Worm (Caenorhabditis elegans) whole organism, L2 larva: ENCODE results near the gene srd-12.

Experiments used
- aly-2 ChIP-seq: fragments of 150-350 bp; optimal IDR thresholded peaks from 2 replicates; lab custom pipeline; 2014; ENCODE audit warnings: missing biosample characterization, missing genetic modification characterization
- elt-3 ChIP-seq: sonication (generic microtip); optimal IDR thresholded peaks from 2 replicates; lab custom pipeline; 2017; ENCODE audit warnings: missing biosample characterization, missing genetic modification characterization
- fos-1 ChIP-seq: fragments of 150-350 bp; optimal IDR thresholded peaks from 2 replicates; lab custom pipeline; 2014; ENCODE audit warnings: missing biosample characterization, missing genetic modification characterization
- lin-39 ChIP-seq: fragments of 150-350 bp; optimal IDR thresholded peaks from 2 replicates; lab custom pipeline; 2014; ENCODE audit warnings: missing biosample characterization, missing genetic modification reagents, missing genetic modification characterization
- sma-9 ChIP-seq, 2 experiments: fragments of 150-350 bp in 1 of 2; sonication (generic microtip) in 1 of 2; optimal IDR thresholded peaks; 2 replicates each; lab custom pipeline; 2014 to 2016; ENCODE audit warnings: missing genetic modification characterization in 2 of 2, mild to moderate bottlenecking in 1 of 2, missing biosample characterization in 1 of 2, missing compliant biosample characterization in 1 of 2, missing genetic modification reagents in 1 of 2, moderate library complexity in 1 of 2

DNA sequence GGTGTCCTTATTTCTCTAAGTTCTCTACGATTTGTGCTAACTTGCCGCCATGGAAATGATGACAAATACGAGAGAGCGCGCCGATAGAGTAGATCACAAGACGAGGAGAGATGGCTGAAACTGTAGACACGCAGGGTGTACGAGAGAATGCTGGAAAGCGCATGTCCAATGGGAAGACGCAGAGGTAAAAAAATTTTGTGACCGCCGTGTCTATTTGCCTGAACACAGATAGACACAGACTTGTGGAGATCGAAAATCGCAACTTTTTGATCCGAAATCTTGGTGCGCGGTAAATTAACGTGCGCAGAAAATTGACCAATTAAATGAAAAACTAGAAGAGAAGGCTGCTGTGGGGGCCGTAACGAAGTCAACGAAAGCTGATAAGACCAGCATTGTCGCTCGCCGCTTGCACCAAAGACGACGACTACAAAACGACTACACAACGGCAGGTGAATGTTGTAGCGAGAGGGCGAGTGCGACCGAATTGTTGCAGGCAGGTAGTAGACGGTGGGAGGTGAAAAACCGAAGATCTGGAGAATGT lies 27.1 kb upstream of the srd-12 start:
- TF ChIP-seq elt-3 (tag; lab: Kevin White, UChicago) = no peak
- TF ChIP-seq lin-39 = no peak
- peak; percentile 92 for TF ChIP-seq sma-9 (GFP tag; optimal IDR thresholded peaks at IDR 0.05; lab: Kevin White, UChicago)
- peak; percentile 70 for TF ChIP-seq sma-9 (tag; optimal IDR thresholded peaks at IDR 0.05; lab: Kevin White, UChicago)
- no peak for TF ChIP-seq aly-2
- TF ChIP-seq fos-1 (tag; lab: Kevin White, UChicago) = peak; percentile 56
